Fruit fly (Drosophila melanogaster): Measurements from ENCODE around the gene CG33912.

The CG33912 gene

dm6 chr3L:20771891-20772646 is 16.6 kb upstream of the CG33912 start (continued):
- TF ChIP-seq CG2199 (GFP tag; IDR thresholded peaks at IDR 0.05) (peak; percentile 81; the same call in 1 of the 3 replicates), Awh (GFP tag; IDR thresholded peaks at IDR 0.05) (peak; percentile 90)

DNA sequence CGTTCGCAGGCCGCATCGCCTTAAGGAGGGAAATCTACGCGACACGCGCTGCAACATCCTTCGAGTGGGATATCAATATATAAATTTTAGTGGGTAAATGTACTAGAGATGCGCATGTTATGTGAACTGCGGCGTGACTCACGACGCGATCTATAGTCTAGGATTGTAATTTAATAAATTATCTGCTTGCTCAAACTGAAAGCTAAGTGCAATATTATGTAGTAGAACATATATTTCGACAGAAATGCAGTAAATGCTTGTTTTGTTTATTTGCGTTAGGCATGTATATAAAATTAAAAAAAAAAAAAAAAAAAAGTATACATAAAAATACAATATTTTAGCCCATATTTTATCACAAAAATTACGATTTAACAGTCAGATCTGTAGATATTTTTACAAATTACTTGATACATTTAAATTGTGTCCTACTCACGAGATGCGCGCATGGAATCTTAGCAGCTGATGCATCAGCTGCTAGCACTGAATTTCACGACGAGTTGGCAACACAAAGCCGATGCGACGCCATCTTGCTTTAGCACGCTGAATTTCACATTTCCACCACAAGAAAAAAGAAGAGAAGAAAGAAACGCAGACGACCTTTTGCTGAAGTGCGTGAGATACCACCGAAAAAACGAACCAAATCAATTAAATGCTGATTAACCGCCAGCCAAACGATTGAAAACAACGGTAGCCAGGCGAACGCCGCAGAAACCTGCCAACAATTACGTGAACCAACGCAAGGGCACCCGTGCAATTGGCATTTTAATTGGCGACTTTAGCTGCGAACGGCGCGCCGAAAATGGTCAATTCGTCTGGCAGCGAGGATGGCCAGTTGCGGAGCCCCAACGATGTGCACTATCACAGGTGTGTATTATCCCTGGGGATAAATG is 15.8 kb upstream of the CG33912 start, which contains the start of the genes CG4042 and Pitslre:
CG4042 (minus strand) TSS at position 507 of the 890 bp plus-strand sequence.
Pitslre (plus strand) TSS at position 528 of the 890 bp plus-strand sequence.
- no peak for TF ChIP-seq CG4328 (GFP tag; optimal IDR thresholded peaks at IDR 0.05)
- TF ChIP-seq z (GFP tag; IDR thresholded peaks at IDR 0.05) = no peak
- peak; percentile 99 for TF ChIP-seq phol (tag; optimal IDR thresholded peaks at IDR 0.05)
- peak; percentile 73 for TF ChIP-seq BEAF-32 (GFP tag; optimal IDR thresholded peaks at IDR 0.05)
- TF ChIP-seq CG4360 (GFP tag; IDR thresholded peaks at IDR 0.05) = no peak
- TF ChIP-seq CG17328 (GFP tag; IDR thresholded peaks at IDR 0.05) = no peak
- peak; percentile 25 for TF ChIP-seq Hmr (GFP tag; optimal IDR thresholded peaks at IDR 0.05)
- TF ChIP-seq CG13775 (GFP tag; optimal IDR thresholded peaks at IDR 0.05) = peak; percentile 45
- peak; percentile 14 for TF ChIP-seq CG18619 (GFP tag; optimal IDR thresholded peaks at IDR 0.05)
- TF ChIP-seq CG8388 (GFP tag; optimal IDR thresholded peaks at IDR 0.05) = peak; percentile 31
- peak; percentile 58 for TF ChIP-seq tio (GFP tag; optimal IDR thresholded peaks at IDR 0.05)
- TF ChIP-seq CG2678 (tag; optimal IDR thresholded peaks at IDR 0.05) = peak; percentile 43
- TF ChIP-seq wdn (GFP tag; IDR thresholded peaks at IDR 0.05) = no peak
- TF ChIP-seq dati (GFP tag; IDR thresholded peaks at IDR 0.05) = no peak
- TF ChIP-seq Dll (GFP tag; IDR thresholded peaks at IDR 0.05; ENCODE audit: partially characterized antibody) = peak; percentile 90
- no peak; the same call in 1 of the 2 replicates for TF ChIP-seq CG32772 (GFP tag; IDR thresholded peaks at IDR 0.05)
- TF ChIP-seq Bgb (GFP tag; IDR thresholded peaks at IDR 0.05; ENCODE audit: partially characterized antibody) = peak; percentile 33; the same call in 1 of the 2 replicates
- TF ChIP-seq MESR4 (GFP tag; optimal IDR thresholded peaks at IDR 0.05) = peak; percentile 97
- TF ChIP-seq CG10462 (GFP tag; optimal IDR thresholded peaks at IDR 0.05) = peak; percentile 30
- TF ChIP-seq CG18764 (GFP tag; optimal IDR thresholded peaks at IDR 0.05) = peak; percentile 54
- 0 out of 2 replicates have a peak, but pooled peaks have one; percentile 33 for TF ChIP-seq CG31441 (GFP tag; IDR thresholded peaks at IDR 0.05)
- no peak for TF ChIP-seq gce (GFP tag; IDR thresholded peaks at IDR 0.05)
- TF ChIP-seq CG8290 (GFP tag; optimal IDR thresholded peaks at IDR 0.05) = peak; percentile 14
- TF ChIP-seq CG8290 (tag; optimal IDR thresholded peaks at IDR 0.05) = peak in 1 of 2 experiments; percentile 28
- TF ChIP-seq bcd (GFP tag; optimal IDR thresholded peaks at IDR 0.05) = peak; percentile 40
- peak; percentile 38; the same call in 1 of the 2 replicates for TF ChIP-seq Xrp1 (GFP tag; IDR thresholded peaks at IDR 0.05)
- no peak for TF ChIP-seq CG14965 (GFP tag; optimal IDR thresholded peaks at IDR 0.05; ENCODE audit: borderline replicate concordance)
- no peak for TF ChIP-seq Dip3 (GFP tag; optimal IDR thresholded peaks at IDR 0.05)
- no peak for TF ChIP-seq salm (tag; optimal IDR thresholded peaks at IDR 0.05)
- TF ChIP-seq Vsx1 (GFP tag; optimal IDR thresholded peaks at IDR 0.05) = no peak
- TF ChIP-seq CG12219 (GFP tag; optimal IDR thresholded peaks at IDR 0.05) = no peak
- peak; percentile 36 for TF ChIP-seq Dek (tag; optimal IDR thresholded peaks at IDR 0.05)
- TF ChIP-seq her (GFP tag; optimal IDR thresholded peaks at IDR 0.05) = no peak
- TF ChIP-seq CG10274 (GFP tag; optimal IDR thresholded peaks at IDR 0.05) = no peak
- TF ChIP-seq CG10543 (GFP tag; optimal IDR thresholded peaks at IDR 0.05) = no peak
- peak; percentile 17 for TF ChIP-seq lab (GFP tag; optimal IDR thresholded peaks at IDR 0.05)
- peak; percentile 56 for TF ChIP-seq ind (GFP tag; optimal IDR thresholded peaks at IDR 0.05)
- TF ChIP-seq CG14014 (GFP tag; IDR thresholded peaks at IDR 0.05) = no peak; the same call in 1 of the 2 replicates
- peak; percentile 38 for TF ChIP-seq CG12391 (tag; optimal IDR thresholded peaks at IDR 0.05)
- TF ChIP-seq CG13424 (tag; optimal IDR thresholded peaks at IDR 0.05) = peak; percentile 51
- no peak for TF ChIP-seq ranshi (GFP tag; IDR thresholded peaks at IDR 0.05)
- TF ChIP-seq CG15601 (tag; optimal IDR thresholded peaks at IDR 0.05) = no peak
- TF ChIP-seq jigr1 (GFP tag; IDR thresholded peaks at IDR 0.05) = no peak

Measured in whole organism, embryonic.